Worm (Caenorhabditis elegans) whole organism, midembryonic: ENCODE measurements around the gene fem-1.

Experiments
- flt-1 ChIP-seq: fragments of 200-800 bp; sonication (Bioruptor generic); IDR thresholded peaks from 2 replicates; pipeline ENCODE4 v1.3.6; 2022; ENCODE audit warnings: missing genetic modification characterization, missing compliant biosample characterization
- klf-2 ChIP-seq: fragments of 200-800 bp; sonication (Bioruptor generic); conservative IDR thresholded peaks from 2 replicates; pipeline ENCODE4 v1.3.6; 2022; ENCODE audit warnings: missing genetic modification reagents, missing genetic modification characterization, missing compliant biosample characterization
- tab-1 ChIP-seq: fragments of 200-800 bp; sonication (Bioruptor generic); IDR thresholded peaks from 2 replicates; pipeline ENCODE4 v1.3.6; 2022; ENCODE audit warnings: missing genetic modification characterization, missing compliant biosample characterization

DNA sequence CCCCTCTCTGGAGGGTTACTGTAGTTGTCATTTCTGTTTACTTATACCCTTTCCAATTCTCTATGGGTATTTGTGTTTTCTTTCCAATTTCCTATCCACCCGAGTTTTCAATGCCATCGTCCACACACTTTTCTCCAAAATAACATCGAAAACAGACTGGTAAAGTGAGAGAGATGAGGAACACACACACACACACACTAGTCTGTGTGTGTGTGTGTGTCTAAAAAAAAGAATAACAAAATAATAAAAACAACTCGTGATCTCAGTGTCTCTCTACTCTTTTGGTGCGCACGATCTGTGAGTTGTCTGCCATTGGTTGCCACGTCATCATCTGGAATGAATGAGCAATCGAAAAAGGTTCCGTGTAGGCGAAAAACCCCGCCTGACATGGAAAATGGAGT is 48.6 kb upstream of the fem-1 start:
- TF ChIP-seq klf-2 (GFP tag; lab: Robert Waterston, UW) (no peak), flt-1 (GFP tag; lab: Robert Waterston, UW) (no peak), tab-1 (no peak)
